Worm (Caenorhabditis elegans) whole organism, young adult: ENCODE measurements around the gene sri-19.
A peak's percentile ranks its signal among the peaks of the same experiment; 100 is the strongest.

Experiments
- B0019.2 ChIP-seq: fragments of 200-800 bp; sonication (Bioruptor generic); conservative IDR thresholded peaks from 2 replicates; pipeline ENCODE4 v1.3.6; 2022; ENCODE audit warnings: missing genetic modification reagents, missing genetic modification characterization, missing compliant biosample characterization
- B0261.1 ChIP-seq: sonication (generic microtip); optimal IDR thresholded peaks from 2 replicates; lab custom pipeline; 2016; ENCODE audit warnings: mild to moderate bottlenecking, missing genetic modification characterization, moderate library complexity, missing compliant biosample characterization
- D2030.7 ChIP-seq: fragments of 200-800 bp; sonication (Bioruptor generic); IDR thresholded peaks from 2 replicates; pipeline ENCODE4 v1.3.6; 2022; ENCODE audit warnings: missing genetic modification reagents, missing genetic modification characterization, missing compliant biosample characterization
- F23B12.7 ChIP-seq: sonication (generic microtip); optimal IDR thresholded peaks from 2 replicates; lab custom pipeline; 2017; ENCODE audit warnings: missing genetic modification characterization, mild to moderate bottlenecking, missing compliant biosample characterization, antibody characterized with exemption, moderate library complexity; ENCODE audit not compliant: insufficient read depth
- F33H1.4 ChIP-seq: fragments of 200-800 bp; sonication (Bioruptor generic); IDR thresholded peaks from 2 replicates; pipeline ENCODE4 v1.3.6; 2022; ENCODE audit warnings: missing genetic modification reagents, missing genetic modification characterization, missing compliant biosample characterization
- F52B5.7 ChIP-seq: sonication (generic microtip); optimal IDR thresholded peaks from 2 replicates; lab custom pipeline; 2016; ENCODE audit warnings: mild to moderate bottlenecking, missing genetic modification characterization, missing compliant biosample characterization
- F57A8.1 ChIP-seq: fragments of 200-800 bp; sonication (Bioruptor generic); optimal IDR thresholded peaks from 2 replicates; lab custom pipeline; 2018; ENCODE audit warnings: mild to moderate bottlenecking, missing genetic modification characterization, moderate library complexity, missing compliant biosample characterization
- K12H6.12 ChIP-seq: fragments of 200-800 bp; sonication (Bioruptor generic); optimal IDR thresholded peaks from 2 replicates; lab custom pipeline; 2018; ENCODE audit warnings: mild to moderate bottlenecking, missing genetic modification characterization, missing compliant biosample characterization
- T07F8.4 ChIP-seq: sonication (generic microtip); optimal IDR thresholded peaks from 2 replicates; lab custom pipeline; 2016; ENCODE audit warnings: mild to moderate bottlenecking, missing genetic modification characterization, moderate library complexity, missing compliant biosample characterization
- Y79H2A.3 ChIP-seq: fragments of 200-800 bp; sonication (Bioruptor generic); conservative IDR thresholded peaks from 2 replicates; pipeline ENCODE4 v1.3.6; 2022; ENCODE audit warnings: missing genetic modification reagents, missing genetic modification characterization, missing compliant biosample characterization
- ZK185.1 ChIP-seq: sonication (generic microtip); optimal IDR thresholded peaks from 2 replicates; lab custom pipeline; 2016; ENCODE audit warnings: mild to moderate bottlenecking, missing genetic modification characterization, missing compliant biosample characterization; ENCODE audit not compliant: poor library complexity, severe bottlenecking
- aptf-3 ChIP-seq: fragments of 200-800 bp; sonication (Bioruptor generic); IDR thresholded peaks from 2 replicates; pipeline ENCODE4 v1.3.6; 2022; ENCODE audit warnings: missing genetic modification characterization, missing compliant biosample characterization
- bed-2 ChIP-seq: fragments of 200-800 bp; sonication (Bioruptor generic); IDR thresholded peaks from 2 replicates; pipeline ENCODE4 v1.3.6; 2022; ENCODE audit warnings: missing genetic modification reagents, missing genetic modification characterization, missing compliant biosample characterization
- cebp-2 ChIP-seq: fragments of 200-800 bp; sonication (Bioruptor generic); IDR thresholded peaks from 2 replicates; pipeline ENCODE4 v1.3.6; 2022; ENCODE audit warnings: missing genetic modification characterization, missing compliant biosample characterization
- ceh-58 ChIP-seq: fragments of 200-800 bp; sonication (Bioruptor generic); IDR thresholded peaks from 2 replicates; pipeline ENCODE4 v1.3.6; 2022; ENCODE audit warnings: missing genetic modification characterization, missing compliant biosample characterization
- ceh-79 ChIP-seq: sonication (generic microtip); optimal IDR thresholded peaks from 2 replicates; lab custom pipeline; 2017; ENCODE audit warnings: mild to moderate bottlenecking, missing genetic modification characterization, missing compliant biosample characterization
- chd-7 ChIP-seq: sonication (generic microtip); optimal IDR thresholded peaks from 2 replicates; lab custom pipeline; 2016; ENCODE audit warnings: mild to moderate bottlenecking, missing genetic modification characterization, moderate library complexity, missing compliant biosample characterization
- dpl-1 ChIP-seq: fragments of 150-350 bp; optimal IDR thresholded peaks from 2 replicates; lab custom pipeline; 2014; ENCODE audit warnings: missing biosample characterization, missing genetic modification reagents, missing genetic modification characterization
- egl-44 ChIP-seq: fragments of 200-800 bp; sonication (Bioruptor generic); IDR thresholded peaks from 2 replicates; pipeline ENCODE4 v1.3.6; 2022; ENCODE audit warnings: missing genetic modification reagents, missing genetic modification characterization, missing compliant biosample characterization
- egrh-3 ChIP-seq: fragments of 200-800 bp; sonication (Bioruptor generic); IDR thresholded peaks from 2 replicates; pipeline ENCODE4 v1.3.6; 2022; ENCODE audit warnings: missing genetic modification reagents, missing genetic modification characterization, missing compliant biosample characterization
- ets-4 ChIP-seq: fragments of 200-800 bp; sonication (Bioruptor generic); optimal IDR thresholded peaks from 2 replicates; lab custom pipeline; 2018; ENCODE audit warnings: mild to moderate bottlenecking, missing genetic modification characterization, missing compliant biosample characterization
- hmg-1.2 ChIP-seq: fragments of 200-800 bp; sonication (Bioruptor generic); IDR thresholded peaks from 2 replicates; pipeline ENCODE4 v1.3.6; 2022; ENCODE audit warnings: missing genetic modification reagents, missing genetic modification characterization, missing compliant biosample characterization
- lag-1 ChIP-seq: fragments of 200-800 bp; sonication (Bioruptor generic); IDR thresholded peaks from 2 replicates; pipeline ENCODE4 v1.3.6; 2022; ENCODE audit warnings: missing genetic modification reagents, missing genetic modification characterization, missing compliant biosample characterization
- let-526 ChIP-seq: fragments of 200-800 bp; sonication (Bioruptor generic); IDR thresholded peaks from 2 replicates; pipeline ENCODE4 v1.3.6; 2022; ENCODE audit warnings: missing genetic modification reagents, missing genetic modification characterization, missing compliant biosample characterization
- let-607 ChIP-seq, 2 experiments: fragments of 200-800 bp in 1 of 2; sonication (Bioruptor generic) in 1 of 2; sonication (generic microtip) in 1 of 2; optimal IDR thresholded peaks; 2 replicates each; lab custom pipeline; 2016 to 2018; ENCODE audit warnings: mild to moderate bottlenecking in 2 of 2, missing compliant biosample characterization in 2 of 2, missing genetic modification characterization in 2 of 2, moderate library complexity in 2 of 2, missing genotype in 1 of 2
- lin-40 ChIP-seq: sonication (generic microtip); optimal IDR thresholded peaks from 2 replicates; lab custom pipeline; 2016; ENCODE audit warnings: missing genetic modification characterization, mild to moderate bottlenecking, missing compliant biosample characterization, missing genotype, missing genetic modification reagents
- lin-54 ChIP-seq: fragments of 200-800 bp; sonication (Bioruptor generic); optimal IDR thresholded peaks from 2 replicates; lab custom pipeline; 2018; ENCODE audit warnings: mild to moderate bottlenecking, missing genetic modification characterization, missing compliant biosample characterization
- lir-1 ChIP-seq: fragments of 200-800 bp; sonication (Bioruptor generic); conservative IDR thresholded peaks from 2 replicates; pipeline ENCODE4 v1.3.6; 2022; ENCODE audit warnings: missing genetic modification reagents, missing genetic modification characterization, missing compliant biosample characterization
- lsl-1 ChIP-seq: fragments of 200-800 bp; sonication (Bioruptor generic); optimal IDR thresholded peaks from 2 replicates; lab custom pipeline; 2018; ENCODE audit warnings: mild to moderate bottlenecking, missing genetic modification characterization, moderate library complexity, missing compliant biosample characterization
- madf-3 ChIP-seq: fragments of 200-800 bp; sonication (Bioruptor generic); IDR thresholded peaks from 2 replicates; pipeline ENCODE4 v1.3.6; 2022; ENCODE audit warnings: missing genetic modification reagents, missing genetic modification characterization, missing compliant biosample characterization
- mxl-1 ChIP-seq: sonication (generic microtip); optimal IDR thresholded peaks from 2 replicates; lab custom pipeline; 2016; ENCODE audit warnings: missing genetic modification characterization, missing compliant biosample characterization
- nfya-1 ChIP-seq: sonication (generic microtip); optimal IDR thresholded peaks from 2 replicates; lab custom pipeline; 2017; ENCODE audit warnings: antibody characterized with exemption, missing compliant biosample characterization, missing genetic modification characterization, borderline replicate concordance; ENCODE audit not compliant: insufficient read depth
- nfyb-1 ChIP-seq: fragments of 200-800 bp; sonication (Bioruptor generic); IDR thresholded peaks from 2 replicates; pipeline ENCODE4 v1.3.6; 2022; ENCODE audit warnings: missing genetic modification reagents, missing genetic modification characterization, missing compliant biosample characterization
- nhr-90 ChIP-seq: sonication (generic microtip); optimal IDR thresholded peaks from 2 replicates; lab custom pipeline; 2016; ENCODE audit warnings: missing genotype, mild to moderate bottlenecking, missing genetic modification characterization, missing compliant biosample characterization
- pbrm-1 ChIP-seq: fragments of 200-800 bp; sonication (Bioruptor generic); IDR thresholded peaks from 2 replicates; pipeline ENCODE4 v1.3.6; 2022; ENCODE audit warnings: missing genetic modification reagents, missing genetic modification characterization, missing compliant biosample characterization
- rec-8 ChIP-seq, 2 experiments: sonication (generic microtip); optimal IDR thresholded peaks; 2 replicates each; lab custom pipeline; 2016; ENCODE audit warnings: mild to moderate bottlenecking in 2 of 2, missing genetic modification characterization in 2 of 2, missing genetic modification reagents in 2 of 2, missing genotype in 2 of 2, missing biosample characterization in 1 of 2, missing compliant biosample characterization in 1 of 2, moderate library complexity in 1 of 2
- rpc-1 ChIP-seq, 2 experiments: fragments of 150-350 bp in 1 of 2; sonication (generic microtip) in 1 of 2; optimal IDR thresholded peaks; 2 replicates each; lab custom pipeline; 2014 to 2018; ENCODE audit warnings: missing biosample characterization in 1 of 2, missing genetic modification characterization in 1 of 2, missing genetic modification reagents in 1 of 2, missing genotype in 1 of 2
- sea-2 ChIP-seq: fragments of 200-800 bp; sonication (Bioruptor generic); IDR thresholded peaks from 2 replicates; pipeline ENCODE4 v1.3.6; 2022; ENCODE audit warnings: missing genetic modification characterization, missing compliant biosample characterization
- snpc-1.1 ChIP-seq: sonication (generic microtip); optimal IDR thresholded peaks from 2 replicates; lab custom pipeline; 2017; ENCODE audit warnings: missing genetic modification characterization, mild to moderate bottlenecking, missing compliant biosample characterization, antibody characterized with exemption, moderate library complexity, missing genotype, missing genetic modification reagents; ENCODE audit not compliant: insufficient read depth
- snpc-1.3 ChIP-seq: sonication (generic microtip); optimal IDR thresholded peaks from 2 replicates; lab custom pipeline; 2017; ENCODE audit warnings: missing genetic modification characterization, mild to moderate bottlenecking, missing compliant biosample characterization, antibody characterized with exemption, moderate library complexity, missing genotype, missing genetic modification reagents; ENCODE audit not compliant: insufficient read depth
- somi-1 ChIP-seq: fragments of 200-800 bp; sonication (Bioruptor generic); optimal IDR thresholded peaks from 2 replicates; lab custom pipeline; 2018; ENCODE audit warnings: mild to moderate bottlenecking, missing genetic modification characterization, missing compliant biosample characterization
- sptf-2 ChIP-seq: fragments of 200-800 bp; sonication (Bioruptor generic); optimal IDR thresholded peaks from 2 replicates; lab custom pipeline; 2018; ENCODE audit warnings: mild to moderate bottlenecking, missing genetic modification characterization, missing compliant biosample characterization
- tbp1 ChIP-seq: fragments of 200-800 bp; sonication (Bioruptor generic); optimal IDR thresholded peaks from 2 replicates; lab custom pipeline; 2018; ENCODE audit warnings: mild to moderate bottlenecking, missing genetic modification characterization, missing compliant biosample characterization
- tbx-9 ChIP-seq: sonication (generic microtip); optimal IDR thresholded peaks from 2 replicates; lab custom pipeline; 2016; ENCODE audit warnings: borderline replicate concordance, missing genetic modification characterization, inconsistent platforms, missing compliant biosample characterization
- tlf-1 ChIP-seq: fragments of 200-800 bp; sonication (Bioruptor generic); optimal IDR thresholded peaks from 2 replicates; lab custom pipeline; 2018; ENCODE audit warnings: mild to moderate bottlenecking, missing genetic modification characterization, missing compliant biosample characterization
- ztf-18 ChIP-seq: sonication (generic microtip); optimal IDR thresholded peaks from 2 replicates; lab custom pipeline; 2016; ENCODE audit warnings: missing genotype, mild to moderate bottlenecking, missing genetic modification characterization, missing compliant biosample characterization
- ztf-28 ChIP-seq: fragments of 200-800 bp; sonication (Bioruptor generic); IDR thresholded peaks from 2 replicates; pipeline ENCODE4 v1.3.6; 2022; ENCODE audit warnings: missing genetic modification reagents, missing genetic modification characterization, missing compliant biosample characterization

The sri-19 gene

DNA sequence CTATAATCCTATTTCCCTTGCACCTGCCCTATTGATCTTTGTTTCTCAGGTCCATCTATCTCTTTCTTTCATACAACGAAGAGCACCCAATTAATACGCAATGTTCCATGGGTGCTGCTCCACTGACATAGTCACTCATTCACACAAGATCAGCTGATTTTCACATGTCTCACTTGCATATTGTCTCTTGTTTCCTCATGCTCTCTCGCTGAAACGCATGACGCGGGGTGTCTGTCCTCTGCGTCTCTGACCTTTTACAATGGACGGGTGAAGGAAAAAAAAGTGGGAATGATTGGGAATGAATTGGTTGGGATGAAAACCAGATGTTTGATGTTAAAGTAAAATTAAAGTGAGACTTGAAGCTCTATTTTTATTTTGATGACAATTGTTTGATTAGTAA is 22.8 kb upstream of the sri-19 start (continued):
- TF ChIP-seq somi-1 (peak; percentile 91), ceh-79 (tag; lab: Kevin White, UChicago) (no peak), lir-1 (GFP tag; lab: Robert Waterston, UW) (peak; percentile 55), let-526 (GFP tag; lab: Robert Waterston, UW) (peak; percentile 89), cebp-2 (GFP tag; lab: Robert Waterston, UW) (no peak), F33H1.4 (GFP tag; lab: Robert Waterston, UW) (no peak), lsl-1 (GFP tag; lab: Kevin White, UChicago) (no peak), F52B5.7 (tag; lab: Kevin White, UChicago) (peak; percentile 73), sptf-2 (GFP tag; lab: Kevin White, UChicago) (no peak), lag-1 (GFP tag; lab: Robert Waterston, UW) (no peak), tbp1 (GFP tag; lab: Kevin White, UChicago) (peak; percentile 54), hmg-1.2 (GFP tag; lab: Robert Waterston, UW) (peak; percentile 77), aptf-3 (no peak), ztf-18 (tag; lab: Kevin White, UChicago) (no peak), bed-2 (no peak), lin-40 (peak; percentile 51), D2030.7 (GFP tag; lab: Robert Waterston, UW) (no peak), B0019.2 (GFP tag; lab: Robert Waterston, UW) (no peak), madf-3 (GFP tag; lab: Robert Waterston, UW) (peak; percentile 80; the same call in 1 of the 2 replicates), K12H6.12 (tag; lab: Kevin White, UChicago) (peak; percentile 71), lin-54 (peak; percentile 62), F57A8.1 (GFP tag; lab: Kevin White, UChicago) (no peak), mxl-1 (no peak), tlf-1 (peak; percentile 78), pbrm-1 (peak; percentile 74), rec-8 (tag; optimal IDR thresholded peaks at IDR 0.05; lab: Kevin White, UChicago) (no peak), ztf-28 (GFP tag; lab: Robert Waterston, UW) (no peak), B0261.1 (tag; lab: Kevin White, UChicago) (no peak), nfyb-1 (GFP tag; lab: Robert Waterston, UW) (peak; percentile 85), ceh-58 (no peak), snpc-1.3 (tag; lab: Kevin White, UChicago) (no peak), sea-2 (no peak), nfya-1 (tag; lab: Kevin White, UChicago) (no peak), nhr-90 (tag; lab: Kevin White, UChicago) (no peak), F23B12.7 (tag; lab: Kevin White, UChicago) (no peak), egrh-3 (peak; percentile 29; the same call in 1 of the 2 replicates), ZK185.1 (tag; lab: Kevin White, UChicago) (peak; percentile 71), T07F8.4 (tag; lab: Kevin White, UChicago) (no peak)

DNA sequence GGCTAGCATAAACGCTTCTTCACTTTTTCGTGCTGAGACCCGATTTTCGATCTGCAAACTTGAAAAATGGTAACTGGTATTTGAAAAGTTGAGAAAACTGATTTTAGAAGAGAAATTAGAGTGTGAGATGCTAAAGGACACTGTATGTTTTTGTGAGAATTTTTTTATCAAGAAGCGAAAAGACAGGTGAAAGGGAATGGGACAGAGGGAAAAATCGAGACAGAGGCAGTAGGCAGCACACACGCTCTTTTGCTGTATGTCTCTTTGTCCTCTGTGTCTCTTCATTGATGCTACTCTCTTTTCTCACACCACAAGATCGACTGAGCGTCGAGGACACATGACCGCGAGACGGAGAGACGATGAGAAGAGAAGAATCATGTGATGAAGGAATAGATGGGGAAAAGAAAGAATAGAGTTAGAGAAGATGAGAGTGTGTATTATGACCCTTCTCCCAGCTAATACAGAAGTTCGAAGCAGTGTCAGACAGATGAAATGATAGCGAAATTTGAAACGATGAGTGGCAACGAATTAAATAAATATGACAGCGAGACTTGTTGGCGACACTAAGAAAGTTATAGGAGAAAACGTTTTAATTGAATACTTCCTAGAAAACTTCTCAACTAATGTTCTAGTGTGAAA is 22.2 kb upstream of the sri-19 start, which contains the start of gene lgg-2:
TSS of gene lgg-2 (minus strand) at position 51 of the 639 bp plus-strand sequence.
- TF ChIP-seq dpl-1 (GFP tag; lab: Kevin White, UChicago) (no peak), tbp1 (GFP tag; lab: Kevin White, UChicago) (peak; percentile 60), ets-4 (GFP tag; lab: Kevin White, UChicago) (peak; percentile 48), snpc-1.1 (no peak), chd-7 (tag; lab: Kevin White, UChicago) (peak; percentile 95), Y79H2A.3 (GFP tag; lab: Robert Waterston, UW) (no peak), rpc-1 (optimal IDR thresholded peaks at IDR 0.05; lab: Kevin White, UChicago) (peak; percentile 5), rpc-1 (tag; optimal IDR thresholded peaks at IDR 0.05; lab: Kevin White, UChicago) (no peak), let-607 (tag; optimal IDR thresholded peaks at IDR 0.05; lab: Kevin White, UChicago) (peak; percentile 69 to 87), egl-44 (GFP tag; lab: Robert Waterston, UW) (0 out of 2 replicates have a peak, but pooled peaks have one; percentile 61), nfyb-1 (GFP tag; lab: Robert Waterston, UW) (peak; percentile 92), tbx-9 (no peak)
